Fruit fly (Drosophila melanogaster) whole organism, wandering third instar larva: ENCODE measurements around the gene Nrx-1.

Source experiments
- CG32264 ChIP-seq: fragments of 200-800 bp; sonication (Bioruptor generic); optimal IDR thresholded peaks from 2 replicates; lab custom pipeline; 2016; ENCODE audit warnings: missing biosample characterization, missing genetic modification characterization
- CG9705 ChIP-seq: fragments of 200-800 bp; sonication (Bioruptor generic); optimal IDR thresholded peaks from 2 replicates; lab custom pipeline; 2018; ENCODE audit warnings: missing biosample characterization, mild to moderate bottlenecking, missing genetic modification characterization
- CrebA ChIP-seq: fragments of 200-800 bp; sonication (Bioruptor generic); optimal IDR thresholded peaks from 2 replicates; lab custom pipeline; 2016; ENCODE audit warnings: missing biosample characterization, mild to moderate bottlenecking, missing genetic modification characterization, borderline replicate concordance
- Dfd ChIP-seq: fragments of >200 bp; optimal IDR thresholded peaks from 2 replicates; lab custom pipeline; 2017; ENCODE audit warnings: missing biosample characterization, missing genetic modification characterization
- GATAd ChIP-seq: sonication (Bioruptor generic); optimal IDR thresholded peaks from 2 replicates; lab custom pipeline; 2016; ENCODE audit warnings: missing biosample characterization, missing genetic modification characterization
- HLH106 ChIP-seq: fragments of 200-800 bp; optimal IDR thresholded peaks from 3 replicates; lab custom pipeline; 2019; ENCODE audit warnings: missing biosample characterization, mild to moderate bottlenecking, missing genetic modification characterization, moderate library complexity
- Hnf4 ChIP-seq: fragments of 200-800 bp; sonication (Bioruptor generic); optimal IDR thresholded peaks from 2 replicates; lab custom pipeline; 2016; ENCODE audit warnings: missing biosample characterization, mild to moderate bottlenecking, missing genetic modification characterization
- Hr78 ChIP-seq: fragments of >200 bp; optimal IDR thresholded peaks from 2 replicates; lab custom pipeline; 2017; ENCODE audit warnings: missing biosample characterization, missing genetic modification characterization
- Hr83 ChIP-seq: fragments of 200-300 bp; sonication (Bioruptor generic); optimal IDR thresholded peaks from 2 replicates; lab custom pipeline; 2016; ENCODE audit warnings: missing biosample characterization, mild to moderate bottlenecking, missing genetic modification characterization, moderate library complexity; ENCODE audit not compliant: poor library complexity, severe bottlenecking
- Jra ChIP-seq: sonication (Bioruptor generic); optimal IDR thresholded peaks from 2 replicates; lab custom pipeline; 2016; ENCODE audit warnings: missing biosample characterization, missing genetic modification characterization
- Mio ChIP-seq: sonication (Bioruptor generic); optimal IDR thresholded peaks from 2 replicates; lab custom pipeline; 2016; ENCODE audit warnings: missing biosample characterization, missing genetic modification characterization
- Myc ChIP-seq: fragments of >200 bp; optimal IDR thresholded peaks from 2 replicates; lab custom pipeline; 2017
- N ChIP-seq: fragments of >200 bp; optimal IDR thresholded peaks from 2 replicates; lab custom pipeline; 2018; ENCODE audit warnings: missing biosample characterization, missing external identifiers, missing genetic modification characterization
- OdsH ChIP-seq: fragments of 200-800 bp; sonication (Bioruptor generic); optimal IDR thresholded peaks from 2 replicates; lab custom pipeline; 2016; ENCODE audit warnings: missing biosample characterization, mild to moderate bottlenecking, missing genetic modification characterization
- Rel ChIP-seq, 2 experiments: fragments of 200-800 bp; sonication (Bioruptor generic) in 1 of 2; optimal IDR thresholded peaks; 2 replicates in 1 of 2; 3 replicates in 1 of 2; lab custom pipeline; 2016 to 2019; ENCODE audit warnings: mild to moderate bottlenecking in 2 of 2, missing biosample characterization in 2 of 2, missing genetic modification characterization in 2 of 2, moderate library complexity in 1 of 2
- Sp1 ChIP-seq: fragments of 200-800 bp; sonication (Bioruptor generic); optimal IDR thresholded peaks from 3 replicates; lab custom pipeline; 2019; ENCODE audit warnings: missing biosample characterization, mild to moderate bottlenecking, missing genetic modification characterization, moderate library complexity
- Vsx2 ChIP-seq: fragments of 200-300, 225-300 bp; sonication (Bioruptor generic); optimal IDR thresholded peaks from 2 replicates; lab custom pipeline; 2018; ENCODE audit warnings: missing biosample characterization, missing genetic modification characterization; ENCODE audit not compliant: partially characterized antibody
- br ChIP-seq: fragments of 200-800 bp; sonication (Bioruptor generic); optimal IDR thresholded peaks from 2 replicates; lab custom pipeline; 2016; ENCODE audit warnings: missing biosample characterization, missing genetic modification characterization
- brk ChIP-seq: fragments of 200-800 bp; sonication (Bioruptor generic); optimal IDR thresholded peaks from 2 replicates; lab custom pipeline; 2016; ENCODE audit warnings: missing biosample characterization, mild to moderate bottlenecking, missing genetic modification characterization
- dl ChIP-seq, 2 experiments: fragments of 175-275, 200-275 bp in 1 of 2; fragments of 200-275 bp in 1 of 2; sonication (Bioruptor generic); optimal IDR thresholded peaks; lab custom pipeline; 2018; ENCODE audit warnings: mild to moderate bottlenecking in 2 of 2, missing biosample characterization in 2 of 2, missing genetic modification characterization in 2 of 2, moderate library complexity in 2 of 2; ENCODE audit not compliant: partially characterized antibody in 2 of 2, insufficient read depth in 1 of 2
- dmrt93B ChIP-seq: fragments of 200-800 bp; sonication (Bioruptor generic); optimal IDR thresholded peaks from 2 replicates; lab custom pipeline; 2018; ENCODE audit warnings: missing biosample characterization, mild to moderate bottlenecking, missing genetic modification characterization
- dsf ChIP-seq: sonication (Bioruptor generic); optimal IDR thresholded peaks from 2 replicates; lab custom pipeline; 2016; ENCODE audit warnings: missing biosample characterization, missing genetic modification characterization, borderline replicate concordance
- ey ChIP-seq: fragments of 200-800 bp; sonication (Bioruptor generic); optimal IDR thresholded peaks from 2 replicates; lab custom pipeline; 2016; ENCODE audit warnings: missing biosample characterization, missing genetic modification characterization
- foxo ChIP-seq, 2 experiments: fragments of 200-800 bp; sonication (Bioruptor generic); optimal IDR thresholded peaks; 2 replicates in 1 of 2; 3 replicates in 1 of 2; lab custom pipeline; 2016 to 2017; ENCODE audit warnings: missing biosample characterization in 2 of 2, missing genetic modification characterization in 2 of 2
- fru ChIP-seq: fragments of 200-800 bp; sonication (Bioruptor generic); optimal IDR thresholded peaks from 3 replicates; lab custom pipeline; 2016; ENCODE audit warnings: missing biosample characterization, mild to moderate bottlenecking, missing genetic modification characterization
- h ChIP-seq: fragments of 200-800 bp; sonication (Bioruptor generic); optimal IDR thresholded peaks from 3 replicates; lab custom pipeline; 2016; ENCODE audit warnings: missing biosample characterization, mild to moderate bottlenecking, missing genetic modification characterization
- jim ChIP-seq: fragments of 175-275, 200-325 bp; sonication (Bioruptor generic); optimal IDR thresholded peaks from 2 replicates; lab custom pipeline; 2016; ENCODE audit warnings: missing biosample characterization, mild to moderate bottlenecking, missing genetic modification characterization
- lola ChIP-seq: fragments of >200 bp; optimal IDR thresholded peaks from 2 replicates; lab custom pipeline; 2017; ENCODE audit warnings: missing biosample characterization, missing genetic modification characterization
- pan ChIP-seq: fragments of >200 bp; optimal IDR thresholded peaks from 2 replicates; lab custom pipeline; 2017
- psq ChIP-seq: fragments of 200-800 bp; sonication (Bioruptor generic); optimal IDR thresholded peaks from 3 replicates; lab custom pipeline; 2017; ENCODE audit warnings: missing biosample characterization, mild to moderate bottlenecking, missing genetic modification characterization, moderate library complexity
- rgr ChIP-seq: fragments of 200-800 bp; sonication (Bioruptor generic); optimal IDR thresholded peaks from 3 replicates; lab custom pipeline; 2016; ENCODE audit warnings: missing biosample characterization, mild to moderate bottlenecking, missing genetic modification characterization
- sage ChIP-seq: fragments of 200-800 bp; sonication (Bioruptor generic); optimal IDR thresholded peaks from 2 replicates; lab custom pipeline; 2016; ENCODE audit warnings: missing biosample characterization, mild to moderate bottlenecking, missing genetic modification characterization
- sv ChIP-seq: fragments of 200-800 bp; sonication (Bioruptor generic); optimal IDR thresholded peaks from 3 replicates; lab custom pipeline; 2016; ENCODE audit warnings: missing biosample characterization, missing genetic modification characterization
- tai ChIP-seq: sonication (Bioruptor generic); optimal IDR thresholded peaks from 2 replicates; lab custom pipeline; 2016; ENCODE audit warnings: missing biosample characterization, missing genetic modification characterization
- woc ChIP-seq: sonication (Bioruptor generic); optimal IDR thresholded peaks from 2 replicates; lab custom pipeline; 2016; ENCODE audit warnings: missing biosample characterization, mild to moderate bottlenecking, missing genetic modification characterization

The Nrx-1 gene

dm6 chr3R:22518285-22518684, 50.0 kb downstream of the Nrx-1 start (continued):
- peak; percentile 60 for TF ChIP-seq br
- TF ChIP-seq Hnf4: peak; percentile 8
- no peak for TF ChIP-seq Dfd (GFP tag; lab: Kevin White, UChicago)
- TF ChIP-seq fru (GFP tag; lab: Kevin White, UChicago): peak; percentile 11
- TF ChIP-seq lola (GFP tag; lab: Kevin White, UChicago): no peak
- no peak for TF ChIP-seq brk (GFP tag; lab: Kevin White, UChicago)
- TF ChIP-seq GATAd: peak; percentile 9
- TF ChIP-seq, all 38 proteins: peak for 11

DNA sequence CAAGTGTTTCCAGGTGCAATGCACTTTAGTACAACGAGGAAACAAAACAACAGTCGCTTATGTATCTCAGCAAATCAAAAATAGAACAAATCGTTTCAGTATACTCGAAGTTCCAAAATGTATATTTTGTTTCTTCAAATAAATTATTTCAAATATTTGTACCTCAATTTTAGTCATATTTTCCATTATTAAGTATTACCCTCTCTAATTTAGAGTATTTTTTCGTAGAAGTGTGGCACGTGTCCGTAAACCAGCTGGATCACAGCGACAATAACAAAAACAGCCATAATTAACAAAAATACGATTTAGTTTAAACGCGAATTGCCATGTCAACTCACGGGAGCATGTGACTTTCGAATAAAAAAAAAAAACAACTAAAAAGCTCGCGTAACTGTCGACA, 50.4 kb downstream of the Nrx-1 start:
- TF ChIP-seq dmrt93B (GFP tag; lab: Kevin White, UChicago): no peak
- TF ChIP-seq Jra: no peak
- TF ChIP-seq lola (GFP tag; lab: Kevin White, UChicago): no peak
- no peak for TF ChIP-seq dsf (GFP tag; lab: Kevin White, UChicago)
- TF ChIP-seq dl (GFP tag; optimal IDR thresholded peaks at IDR 0.05; lab: Kevin White, UChicago; ENCODE audit: insufficient read depth in 1 of 2, partially characterized antibody in 2 of 2): no peak
- TF ChIP-seq psq (GFP tag; lab: Kevin White, UChicago): no peak
- no peak for TF ChIP-seq CrebA (GFP tag; lab: Kevin White, UChicago)
- TF ChIP-seq Mio (GFP tag; lab: Kevin White, UChicago): no peak
- no peak for TF ChIP-seq woc (GFP tag; lab: Kevin White, UChicago)
- no peak for TF ChIP-seq ey (GFP tag; lab: Kevin White, UChicago)

- TF ChIP-seq dsf (GFP tag; lab: Kevin White, UChicago) (no peak), Rel (GFP tag; optimal IDR thresholded peaks at IDR 0.05; lab: Kevin White, UChicago) (no peak), Rel (tag; optimal IDR thresholded peaks at IDR 0.05; lab: Kevin White, UChicago) (no peak), Myc (lab: Kevin White, UChicago) (no peak), OdsH (GFP tag; lab: Kevin White, UChicago) (no peak), psq (GFP tag; lab: Kevin White, UChicago) (no peak), CG32264 (GFP tag; lab: Kevin White, UChicago) (no peak)
These were observed 52.2 kb downstream of the Nrx-1 start for dm6 chr3R:22520481-22520880.

DNA sequence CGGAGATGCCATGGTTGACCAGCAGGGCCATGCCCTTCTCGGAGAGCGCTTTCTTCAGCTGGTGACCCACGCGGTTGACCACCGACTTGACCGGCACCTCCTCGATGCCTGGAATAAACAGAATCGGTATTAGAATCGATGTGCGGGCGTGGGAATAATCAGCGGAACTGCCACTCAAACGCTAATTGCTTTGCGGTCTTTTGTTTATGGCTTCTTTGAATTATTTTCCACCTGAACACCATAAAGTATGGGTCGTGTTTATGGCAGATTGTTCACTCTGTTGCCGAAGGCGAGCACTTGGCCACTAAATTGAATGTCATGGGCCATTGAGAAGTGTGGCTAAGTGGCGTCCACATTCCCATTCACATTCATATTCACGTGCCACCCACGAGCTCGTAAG, 53.7 kb downstream of the Nrx-1 start:
- TF ChIP-seq CG9705 (GFP tag; lab: Kevin White, UChicago): no peak
- TF ChIP-seq Sp1 (GFP tag; lab: Kevin White, UChicago): no peak
- TF ChIP-seq jim (GFP tag; lab: Kevin White, UChicago): no peak
- no peak for TF ChIP-seq ey (GFP tag; lab: Kevin White, UChicago)
- TF ChIP-seq dsf (GFP tag; lab: Kevin White, UChicago): no peak
- no peak for TF ChIP-seq CrebA (GFP tag; lab: Kevin White, UChicago)
- no peak for TF ChIP-seq Hr78
- TF ChIP-seq GATAd: no peak
- no peak for TF ChIP-seq Myc (lab: Kevin White, UChicago)
- no peak for TF ChIP-seq rgr
- no peak for TF ChIP-seq Mio (GFP tag; lab: Kevin White, UChicago)
- no peak for TF ChIP-seq sv (GFP tag; lab: Kevin White, UChicago)
- no peak for TF ChIP-seq lola (GFP tag; lab: Kevin White, UChicago)
- no peak for TF ChIP-seq dmrt93B (GFP tag; lab: Kevin White, UChicago)
- TF ChIP-seq h (GFP tag; lab: Kevin White, UChicago): no peak
- TF ChIP-seq pan (lab: Kevin White, UChicago): no peak
- no peak for TF ChIP-seq Vsx2 (GFP tag; lab: Kevin White, UChicago)
- no peak for TF ChIP-seq tai (GFP tag; lab: Kevin White, UChicago)
- no peak for TF ChIP-seq Rel (GFP tag; optimal IDR thresholded peaks at IDR 0.05; lab: Kevin White, UChicago)
- no peak for TF ChIP-seq Rel (tag; optimal IDR thresholded peaks at IDR 0.05; lab: Kevin White, UChicago)

- no peak for TF ChIP-seq lola (GFP tag; lab: Kevin White, UChicago)
- no peak for TF ChIP-seq GATAd
- TF ChIP-seq Sp1 (GFP tag; lab: Kevin White, UChicago): no peak
- no peak for TF ChIP-seq Rel (GFP tag; optimal IDR thresholded peaks at IDR 0.05; lab: Kevin White, UChicago)
- TF ChIP-seq Rel (tag; optimal IDR thresholded peaks at IDR 0.05; lab: Kevin White, UChicago): peak; percentile 44
- TF ChIP-seq tai (GFP tag; lab: Kevin White, UChicago): no peak
- no peak for TF ChIP-seq Jra
- no peak for TF ChIP-seq N (GFP tag; lab: Kevin White, UChicago)
- TF ChIP-seq HLH106: no peak
- TF ChIP-seq woc (GFP tag; lab: Kevin White, UChicago): no peak
- TF ChIP-seq CG9705 (GFP tag; lab: Kevin White, UChicago): no peak
- TF ChIP-seq Myc (lab: Kevin White, UChicago): no peak
- no peak for TF ChIP-seq dsf (GFP tag; lab: Kevin White, UChicago)
- no peak for TF ChIP-seq foxo (GFP tag; optimal IDR thresholded peaks at IDR 0.05; lab: Kevin White, UChicago)
- no peak for TF ChIP-seq Mio (GFP tag; lab: Kevin White, UChicago)
- TF ChIP-seq psq (GFP tag; lab: Kevin White, UChicago): no peak
- TF ChIP-seq jim (GFP tag; lab: Kevin White, UChicago): no peak
- peak; percentile 17 for TF ChIP-seq Vsx2 (GFP tag; lab: Kevin White, UChicago)
- no peak for TF ChIP-seq sage (GFP tag; lab: Kevin White, UChicago)
- TF ChIP-seq Hr83: peak; percentile 9
- TF ChIP-seq Dfd (GFP tag; lab: Kevin White, UChicago): no peak
- no peak for TF ChIP-seq dl (GFP tag; optimal IDR thresholded peaks at IDR 0.05; lab: Kevin White, UChicago; ENCODE audit: insufficient read depth in 1 of 2, partially characterized antibody in 2 of 2)
- TF ChIP-seq Hnf4: no peak
- TF ChIP-seq h (GFP tag; lab: Kevin White, UChicago): peak; percentile 13
- TF ChIP-seq, all 38 proteins: peak for 4
These were observed 54.5 kb downstream of the Nrx-1 start for dm6 chr3R:22522859-22523258.
